Worm (Caenorhabditis elegans) whole organism, late embryonic: Measurements from ENCODE around the gene T22F3.11.

Experiments used
- C38D4.7 ChIP-seq: fragments of 200-800 bp; sonication (Bioruptor generic); optimal IDR thresholded peaks from 2 replicates; lab custom pipeline; 2018; ENCODE audit warnings: mild to moderate bottlenecking, missing genetic modification characterization, moderate library complexity, missing compliant biosample characterization
- ceh-18 ChIP-seq: sonication (generic microtip); optimal IDR thresholded peaks from 2 replicates; lab custom pipeline; 2016; ENCODE audit warnings: missing genetic modification characterization, missing compliant biosample characterization
- ceh-6 ChIP-seq: fragments of 200-800 bp; sonication (Bioruptor generic); optimal IDR thresholded peaks from 2 replicates; lab custom pipeline; 2018; ENCODE audit warnings: mild to moderate bottlenecking, missing genetic modification characterization, missing compliant biosample characterization
- ceh-9 ChIP-seq: sonication (generic microtip); optimal IDR thresholded peaks from 2 replicates; lab custom pipeline; 2016; ENCODE audit warnings: mild to moderate bottlenecking, missing genetic modification characterization, inconsistent platforms, missing compliant biosample characterization
- che-1 ChIP-seq: sonication (generic microtip); optimal IDR thresholded peaks from 2 replicates; lab custom pipeline; 2016; ENCODE audit warnings: mild to moderate bottlenecking, missing genetic modification characterization, missing compliant biosample characterization
- dve-1 ChIP-seq: sonication (generic microtip); optimal IDR thresholded peaks from 2 replicates; lab custom pipeline; 2017; ENCODE audit warnings: antibody characterized with exemption, mild to moderate bottlenecking, missing genetic modification characterization, missing compliant biosample characterization
- ets-4 ChIP-seq: sonication (generic microtip); optimal IDR thresholded peaks from 2 replicates; lab custom pipeline; 2016; ENCODE audit warnings: missing genetic modification characterization, missing compliant biosample characterization
- hlh-30 ChIP-seq: sonication (generic microtip); optimal IDR thresholded peaks from 2 replicates; lab custom pipeline; 2017; ENCODE audit warnings: antibody characterized with exemption, missing genetic modification characterization, missing compliant biosample characterization; ENCODE audit not compliant: insufficient read depth
- nfya-1 ChIP-seq: sonication (generic microtip); optimal IDR thresholded peaks from 2 replicates; lab custom pipeline; 2017; ENCODE audit warnings: missing genetic modification characterization, mild to moderate bottlenecking, missing compliant biosample characterization, antibody characterized with exemption, moderate library complexity
- sox-2 ChIP-seq: fragments of 200-800 bp; sonication (Bioruptor generic); IDR thresholded peaks from 2 replicates; pipeline ENCODE4 v1.3.6; 2022; ENCODE audit warnings: missing genetic modification reagents, missing genetic modification characterization, missing compliant biosample characterization

DNA sequence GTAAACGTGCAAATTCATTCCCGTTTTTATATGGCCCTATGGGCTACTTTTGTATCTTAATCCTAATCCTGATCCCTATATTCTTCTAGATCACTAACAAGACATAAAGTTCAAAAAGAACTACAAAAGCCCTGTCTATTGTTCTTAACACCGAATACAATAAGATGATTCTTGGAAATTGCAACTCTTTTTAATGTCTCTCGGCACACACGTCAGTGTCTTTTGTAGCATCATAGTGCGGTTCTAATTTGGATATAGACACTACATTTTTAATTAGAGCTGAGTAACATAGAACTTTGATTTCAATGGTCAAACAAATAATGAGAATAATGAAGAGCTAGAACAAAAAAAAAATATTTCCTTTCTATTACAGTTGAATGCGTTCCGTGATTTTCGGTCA lies 25.5 kb upstream of the T22F3.11 start:
- TF ChIP-seq ceh-6 (GFP tag; lab: Kevin White, UChicago) (no peak), dve-1 (no peak), sox-2 (GFP tag; lab: Robert Waterston, UW) (no peak), C38D4.7 (no peak), ceh-9 (no peak), hlh-30 (tag; lab: Kevin White, UChicago) (no peak), ceh-18 (tag; lab: Kevin White, UChicago) (no peak), che-1 (tag; lab: Kevin White, UChicago) (no peak), ets-4 (tag; lab: Kevin White, UChicago) (no peak), nfya-1 (tag; lab: Kevin White, UChicago) (no peak)
